Fruit fly (Drosophila melanogaster) Kc167 (cell line): ENCODE data around the gene Fancm.

Source experiments
- Sin3A ChIP-seq: fragments of >200 bp; optimal IDR thresholded peaks from 2 replicates; lab custom pipeline; 2018; ENCODE audit warnings: missing external identifiers
- h ChIP-seq: fragments of >200 bp; optimal IDR thresholded peaks from 3 replicates; lab custom pipeline; 2018; ENCODE audit warnings: missing external identifiers
- psq ChIP-seq: fragments of >200 bp; optimal IDR thresholded peaks from 2 replicates; lab custom pipeline; 2017; ENCODE audit warnings: missing external identifiers
- ttk ChIP-seq: sonication (Bioruptor generic); optimal IDR thresholded peaks from 2 replicates; lab custom pipeline; 2017; ENCODE audit warnings: missing external identifiers

dm6 chr3R:21481960-21482359 is at the start of gene Fancm:
- TF ChIP-seq Sin3A (lab: Kevin White, UChicago) = no peak
- TF ChIP-seq ttk (lab: Kevin White, UChicago) = no peak
- no peak for TF ChIP-seq psq (lab: Kevin White, UChicago)
- no peak for TF ChIP-seq h (lab: Kevin White, UChicago)
